ENCODE assay signal across 1 worm cellular context in genomic region chrIII:345503-345902, ce11.
TF ChIP-seq lines count a peak whose summit lies in the region.

No protein-coding gene starts in this region.

TF ChIP-seq in whole organism, L4 larva, 104 proteins besides CTCF, POLR2A, EP300 and RAD21 (continued from another document):
- TF ChIP-seq mes-2 (tag; optimal IDR thresholded peaks at IDR 0.05; lab: Kevin White, UChicago; ENCODE audit: poor library complexity, severe bottlenecking) = no peak
- no peak for TF ChIP-seq hlh-11 (tag; optimal IDR thresholded peaks at IDR 0.05; lab: Kevin White, UChicago)
- no peak for TF ChIP-seq jun-1 (tag; optimal IDR thresholded peaks at IDR 0.05; lab: Kevin White, UChicago)
- TF ChIP-seq spr-1 (tag; optimal IDR thresholded peaks at IDR 0.05; lab: Kevin White, UChicago) = peak; percentile 16
- TF ChIP-seq lin-15B (tag; optimal IDR thresholded peaks at IDR 0.05; lab: Kevin White, UChicago) = no peak
- no peak for TF ChIP-seq tag-97 (GFP tag; IDR thresholded peaks at IDR 0.05; lab: Robert Waterston, UW)
- TF ChIP-seq lsy-2 (tag; optimal IDR thresholded peaks at IDR 0.05; lab: Kevin White, UChicago) = no peak
- no peak for TF ChIP-seq ztf-7 (tag; optimal IDR thresholded peaks at IDR 0.05; lab: Kevin White, UChicago)
- TF ChIP-seq nhr-42 (GFP tag; IDR thresholded peaks at IDR 0.05; lab: Robert Waterston, UW) = 0 out of 2 replicates have a peak, but pooled peaks have one; percentile 47
- no peak for TF ChIP-seq fkh-10 (GFP tag; optimal IDR thresholded peaks at IDR 0.05; lab: Kevin White, UChicago)
- TF ChIP-seq nhr-10 (tag; optimal IDR thresholded peaks at IDR 0.05; lab: Kevin White, UChicago) = no peak
- TF ChIP-seq aha-1 (tag; lab: Kevin White, UChicago) = no peak
- TF ChIP-seq dmd-9 (GFP tag; IDR thresholded peaks at IDR 0.05; lab: Robert Waterston, UW) = no peak
TF ChIP-seq in whole organism, L4 larva: peak in this region for 5.
